Fruit fly (Drosophila melanogaster) whole organism, embryonic: ENCODE results near the gene CaMKI.
A peak's percentile ranks its signal among the peaks of the same experiment; 100 is the strongest.

Experiments used
- Ada2b ChIP-seq: fragments of 200-800 bp; sonication (Bioruptor generic); IDR thresholded peaks from 2 replicates; pipeline ENCODE4 v1.3.6; 2022; ENCODE audit warnings: missing biosample characterization, missing genetic modification characterization
- Atf-2 ChIP-seq: fragments of 200-800 bp; sonication (Bioruptor generic); optimal IDR thresholded peaks from 2 replicates; lab custom pipeline; 2016; ENCODE audit warnings: missing biosample characterization, missing genetic modification characterization
- CG10462 ChIP-seq: fragments of 200-800 bp; sonication (Bioruptor generic); optimal IDR thresholded peaks from 2 replicates; lab custom pipeline; 2016; ENCODE audit warnings: missing biosample characterization, missing genetic modification characterization
- CG11398 ChIP-seq: fragments of 200-800 bp; sonication (Bioruptor generic); optimal IDR thresholded peaks from 2 replicates; lab custom pipeline; 2016; ENCODE audit warnings: missing biosample characterization, missing genetic modification characterization
- CG11560 ChIP-seq: fragments of 200-800 bp; sonication (Bioruptor generic); IDR thresholded peaks from 3 replicates; pipeline ENCODE4 v1.3.6; 2022; ENCODE audit warnings: missing biosample characterization, missing genetic modification characterization
- CG12942 ChIP-seq: fragments of 200-800 bp; sonication (Bioruptor generic); optimal IDR thresholded peaks from 3 replicates; lab custom pipeline; 2016; ENCODE audit warnings: missing biosample characterization, missing genetic modification characterization
- CG13123 ChIP-seq: fragments of 200-800 bp; sonication (Bioruptor generic); optimal IDR thresholded peaks from 2 replicates; lab custom pipeline; 2016; ENCODE audit warnings: missing biosample characterization, missing genetic modification characterization
- CG14965 ChIP-seq: fragments of 200-800 bp; sonication (Bioruptor generic); optimal IDR thresholded peaks from 2 replicates; lab custom pipeline; 2016; ENCODE audit warnings: missing biosample characterization, missing genetic modification characterization, borderline replicate concordance
- CG15514 ChIP-seq: fragments of 200-800 bp; sonication (Bioruptor generic); optimal IDR thresholded peaks from 3 replicates; lab custom pipeline; 2017; ENCODE audit warnings: missing biosample characterization, missing genetic modification characterization, mild to moderate bottlenecking, moderate library complexity, missing genetic modification reagents
- CG1602 ChIP-seq: fragments of 200-800 bp; sonication (Bioruptor generic); optimal IDR thresholded peaks from 3 replicates; lab custom pipeline; 2016; ENCODE audit warnings: missing biosample characterization, missing genetic modification characterization
- CG16863 ChIP-seq: fragments of 200-800 bp; sonication (Bioruptor generic); optimal IDR thresholded peaks from 3 replicates; lab custom pipeline; 2016; ENCODE audit warnings: missing biosample characterization, missing genetic modification characterization
- CG17361 ChIP-seq: fragments of 200-800 bp; sonication (Bioruptor generic); IDR thresholded peaks from 3 replicates; pipeline ENCODE4 v1.3.6; 2022; ENCODE audit warnings: missing biosample characterization, missing genetic modification characterization
- CG17802 ChIP-seq: fragments of 200-800 bp; sonication (Bioruptor generic); optimal IDR thresholded peaks from 2 replicates; lab custom pipeline; 2018; ENCODE audit warnings: missing biosample characterization, mild to moderate bottlenecking, missing genetic modification characterization, moderate library complexity
- CG1792 ChIP-seq: fragments of 200-800 bp; sonication (Bioruptor generic); optimal IDR thresholded peaks from 2 replicates; lab custom pipeline; 2016; ENCODE audit warnings: missing biosample characterization, missing genetic modification characterization
- CG2120 ChIP-seq: fragments of 200-800 bp; sonication (Bioruptor generic); optimal IDR thresholded peaks from 3 replicates; lab custom pipeline; 2016; ENCODE audit warnings: missing biosample characterization, missing genetic modification characterization
- CG2889 ChIP-seq: fragments of 200-800 bp; sonication (Bioruptor generic); IDR thresholded peaks from 3 replicates; pipeline ENCODE4 v1.3.6; 2022; ENCODE audit warnings: missing biosample characterization, missing genetic modification characterization
- CG30403 ChIP-seq: fragments of 200-800 bp; sonication (Bioruptor generic); optimal IDR thresholded peaks from 3 replicates; lab custom pipeline; 2016; ENCODE audit warnings: missing biosample characterization, missing genetic modification characterization
- CG31388 ChIP-seq: fragments of 200-800 bp; sonication (Bioruptor generic); optimal IDR thresholded peaks from 2 replicates; lab custom pipeline; 2016; ENCODE audit warnings: missing biosample characterization, missing genetic modification characterization
- CG33213 ChIP-seq: fragments of 200-800 bp; sonication (Bioruptor generic); optimal IDR thresholded peaks from 3 replicates; lab custom pipeline; 2016; ENCODE audit warnings: missing biosample characterization, missing genetic modification characterization
- CG33557 ChIP-seq: fragments of 200-800 bp; sonication (Bioruptor generic); optimal IDR thresholded peaks from 2 replicates; lab custom pipeline; 2019; ENCODE audit warnings: missing biosample characterization, mild to moderate bottlenecking, missing genetic modification characterization, moderate library complexity
- CG4282 ChIP-seq: fragments of 200-800 bp; sonication (Bioruptor generic); optimal IDR thresholded peaks from 2 replicates; lab custom pipeline; 2016; ENCODE audit warnings: missing biosample characterization, missing genetic modification characterization
- CG4328 ChIP-seq: fragments of 200-800 bp; sonication (Bioruptor generic); optimal IDR thresholded peaks from 3 replicates; lab custom pipeline; 2017; ENCODE audit warnings: missing biosample characterization, missing genetic modification reagents, missing genetic modification characterization
- CG6254 ChIP-seq: fragments of 200-800 bp; sonication (Bioruptor generic); optimal IDR thresholded peaks from 3 replicates; lab custom pipeline; 2017; ENCODE audit warnings: mild to moderate bottlenecking, missing biosample characterization, missing genetic modification reagents, missing genetic modification characterization
- CG7556 ChIP-seq: fragments of 200-800 bp; sonication (Bioruptor generic); optimal IDR thresholded peaks from 2 replicates; lab custom pipeline; 2017; ENCODE audit warnings: missing biosample characterization, mild to moderate bottlenecking, missing genetic modification characterization
- CG8388 ChIP-seq: fragments of 200-800 bp; sonication (Bioruptor generic); optimal IDR thresholded peaks from 2 replicates; lab custom pipeline; 2019; ENCODE audit warnings: missing biosample characterization, mild to moderate bottlenecking, missing genetic modification characterization, moderate library complexity
- CG8478 ChIP-seq: fragments of >200 bp; optimal IDR thresholded peaks from 2 replicates; lab custom pipeline; 2018
- D19B ChIP-seq: fragments of 200-800 bp; sonication (Bioruptor generic); optimal IDR thresholded peaks from 2 replicates; lab custom pipeline; 2017; ENCODE audit warnings: missing biosample characterization, mild to moderate bottlenecking, missing genetic modification characterization
- Deaf1 ChIP-seq: fragments of 200-800 bp; optimal IDR thresholded peaks from 3 replicates; lab custom pipeline; 2019; ENCODE audit warnings: missing biosample characterization, mild to moderate bottlenecking, missing genetic modification characterization, moderate library complexity
- Dip2 ChIP-seq: fragments of 200-800 bp; sonication (Bioruptor generic); IDR thresholded peaks from 2 replicates; pipeline ENCODE4 v1.3.6; 2022; ENCODE audit warnings: missing biosample characterization, missing genetic modification characterization
- Doc2 ChIP-seq: fragments of 200-800 bp; sonication (Bioruptor generic); IDR thresholded peaks from 2 replicates; pipeline ENCODE4 v1.3.6; 2022; ENCODE audit warnings: missing biosample characterization, missing genetic modification characterization
- GATAe ChIP-seq: fragments of 200-800 bp; sonication (Bioruptor generic); conservative IDR thresholded peaks from 2 replicates; pipeline ENCODE4 v1.3.6; 2022; ENCODE audit warnings: missing biosample characterization, missing genetic modification characterization
- H15 ChIP-seq: fragments of 200-800 bp; sonication (Bioruptor generic); IDR thresholded peaks from 3 replicates; pipeline ENCODE4 v1.3.6; 2022; ENCODE audit warnings: missing biosample characterization, missing genetic modification characterization
- Hmr ChIP-seq: fragments of 200-800 bp; sonication (Bioruptor generic); optimal IDR thresholded peaks from 3 replicates; lab custom pipeline; 2017; ENCODE audit warnings: mild to moderate bottlenecking, missing biosample characterization, missing genetic modification reagents, missing genetic modification characterization
- Hsf ChIP-seq: fragments of 200-800 bp; sonication (Bioruptor generic); optimal IDR thresholded peaks from 3 replicates; lab custom pipeline; 2016; ENCODE audit warnings: missing biosample characterization, missing genetic modification characterization
- Lpt ChIP-seq: fragments of >200 bp; optimal IDR thresholded peaks from 2 replicates; lab custom pipeline; 2018; ENCODE audit warnings: missing biosample characterization, missing genetic modification characterization
- MESR4 ChIP-seq: fragments of 200-800 bp; sonication (Bioruptor generic); optimal IDR thresholded peaks from 2 replicates; lab custom pipeline; 2018; ENCODE audit warnings: missing biosample characterization, mild to moderate bottlenecking, missing genetic modification characterization, moderate library complexity
- Neu2 ChIP-seq: fragments of 200-800 bp; sonication (Bioruptor generic); optimal IDR thresholded peaks from 3 replicates; lab custom pipeline; 2016; ENCODE audit warnings: missing biosample characterization, missing genetic modification characterization, borderline replicate concordance
- Nf-YA ChIP-seq: fragments of 200-800 bp; sonication (Bioruptor generic); IDR thresholded peaks from 2 replicates; pipeline ENCODE4 v1.3.6; 2022; ENCODE audit warnings: missing biosample characterization, missing genetic modification characterization
- Rfx ChIP-seq: fragments of 200-800 bp; sonication (Bioruptor generic); IDR thresholded peaks from 2 replicates; pipeline ENCODE4 v1.3.6; 2022; ENCODE audit warnings: missing biosample characterization, missing genetic modification characterization
- Ssrp ChIP-seq: fragments of 200-800 bp; sonication (Bioruptor generic); optimal IDR thresholded peaks from 2 replicates; lab custom pipeline; 2018; ENCODE audit warnings: missing biosample characterization, mild to moderate bottlenecking, missing genetic modification characterization, moderate library complexity
- ab ChIP-seq: fragments of 200-800 bp; sonication (Bioruptor generic); optimal IDR thresholded peaks from 2 replicates; lab custom pipeline; 2016; ENCODE audit warnings: missing biosample characterization, missing genetic modification characterization
- az2 ChIP-seq: fragments of 200-800 bp; sonication (Bioruptor generic); optimal IDR thresholded peaks from 3 replicates; lab custom pipeline; 2016; ENCODE audit warnings: missing biosample characterization, missing genetic modification characterization
- br ChIP-seq: fragments of >200 bp; optimal IDR thresholded peaks from 2 replicates; lab custom pipeline; 2017
- dan ChIP-seq: fragments of 200-800 bp; sonication (Bioruptor generic); IDR thresholded peaks from 2 replicates; pipeline ENCODE4 v1.3.6; 2022; ENCODE audit warnings: missing biosample characterization, missing genetic modification characterization
- dimm ChIP-seq: fragments of 200-800 bp; sonication (Bioruptor generic); IDR thresholded peaks from 2 replicates; pipeline ENCODE4 v1.3.6; 2022; ENCODE audit warnings: missing biosample characterization, missing genetic modification characterization
- dmrt11E ChIP-seq: fragments of 200-800 bp; sonication (Bioruptor generic); optimal IDR thresholded peaks from 3 replicates; lab custom pipeline; 2018; ENCODE audit warnings: missing biosample characterization, mild to moderate bottlenecking, missing genetic modification characterization, moderate library complexity
- gce ChIP-seq: fragments of 200-800 bp; sonication (Bioruptor generic); IDR thresholded peaks from 3 replicates; pipeline ENCODE4 v1.3.6; 2022; ENCODE audit warnings: missing biosample characterization, missing genetic modification characterization
- odd ChIP-seq: fragments of 200-800 bp; sonication (Bioruptor generic); optimal IDR thresholded peaks from 2 replicates; lab custom pipeline; 2017; ENCODE audit warnings: missing biosample characterization, mild to moderate bottlenecking, missing genetic modification characterization
- onecut ChIP-seq: fragments of 200-800 bp; sonication (Bioruptor generic); IDR thresholded peaks from 2 replicates; pipeline ENCODE4 v1.3.6; 2022; ENCODE audit warnings: missing biosample characterization, missing genetic modification characterization
- pho ChIP-seq: fragments of 200-800 bp; sonication (Bioruptor generic); optimal IDR thresholded peaks from 2 replicates; lab custom pipeline; 2016; ENCODE audit warnings: missing biosample characterization, missing genetic modification characterization
- pnt ChIP-seq: fragments of 200-800 bp; sonication (Bioruptor generic); optimal IDR thresholded peaks from 3 replicates; lab custom pipeline; 2016; ENCODE audit warnings: missing biosample characterization, missing genetic modification characterization
- sisA ChIP-seq: fragments of 200-800 bp; sonication (Bioruptor generic); IDR thresholded peaks from 2 replicates; pipeline ENCODE4 v1.3.6; 2022; ENCODE audit warnings: missing biosample characterization, missing genetic modification characterization
- stc ChIP-seq: fragments of 200-800 bp; sonication (Bioruptor generic); IDR thresholded peaks from 2 replicates; pipeline ENCODE4 v1.3.6; 2022; ENCODE audit warnings: missing biosample characterization, missing genetic modification characterization
- tap ChIP-seq: fragments of 200-800 bp; optimal IDR thresholded peaks from 3 replicates; lab custom pipeline; 2019; ENCODE audit warnings: missing biosample characterization, mild to moderate bottlenecking, missing genetic modification characterization, moderate library complexity

Gene CaMKI

DNA sequence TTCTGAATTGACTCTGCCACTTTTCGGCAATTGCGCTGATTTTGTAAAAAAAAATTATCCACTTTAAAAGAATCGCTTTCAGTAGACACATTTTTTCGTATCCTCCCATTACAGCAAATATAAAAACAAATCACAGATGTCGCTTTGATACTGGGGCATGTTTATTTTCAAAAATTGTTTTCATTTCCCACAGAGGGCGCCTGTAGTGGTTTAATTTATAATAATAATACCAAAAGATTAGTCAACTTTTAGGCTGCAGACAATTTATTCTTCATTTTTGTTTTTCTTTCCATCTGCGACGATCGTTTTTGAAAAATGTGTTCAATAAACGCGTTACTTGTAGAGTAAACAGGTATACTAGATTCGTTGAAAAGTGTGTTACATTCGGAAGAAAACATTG lies 38.5 kb upstream of the CaMKI start (continued):
- TF ChIP-seq Rfx (GFP tag; lab: Robert Waterston, UW) (no peak; the same call in 1 of the 2 replicates), CG17361 (GFP tag; lab: Robert Waterston, UW) (peak; percentile 42; the same call in 2 of the 3 replicates), CG33213 (GFP tag; lab: Kevin White, UChicago) (peak; percentile 38), CG4282 (GFP tag; lab: Kevin White, UChicago) (no peak), H15 (GFP tag; lab: Robert Waterston, UW) (0 out of 3 replicates have a peak, but pooled peaks have one; percentile 39), CG17802 (tag; lab: Kevin White, UChicago) (no peak), CG1792 (GFP tag; lab: Kevin White, UChicago) (no peak), pnt (GFP tag; lab: Kevin White, UChicago) (no peak), GATAe (GFP tag; lab: Robert Waterston, UW) (no peak), Lpt (GFP tag; lab: Kevin White, UChicago) (no peak), sisA (GFP tag; lab: Robert Waterston, UW) (no peak), dan (no peak), CG12942 (GFP tag; lab: Kevin White, UChicago) (no peak), MESR4 (no peak), CG13123 (GFP tag; lab: Kevin White, UChicago) (no peak), onecut (GFP tag; lab: Robert Waterston, UW) (peak; percentile 62), CG1602 (peak; percentile 13), CG14965 (peak; percentile 87), Dip2 (GFP tag; lab: Robert Waterston, UW) (no peak), Atf-2 (GFP tag; lab: Kevin White, UChicago) (peak; percentile 21), dmrt11E (tag; lab: Kevin White, UChicago) (peak; percentile 45), CG16863 (GFP tag; lab: Kevin White, UChicago) (peak; percentile 9), Deaf1 (no peak), az2 (peak; percentile 60), ab (GFP tag; lab: Kevin White, UChicago) (no peak), odd (GFP tag; lab: Kevin White, UChicago) (no peak), CG33557 (GFP tag; lab: Kevin White, UChicago) (no peak), Neu2 (GFP tag; lab: Kevin White, UChicago) (no peak), tap (tag; lab: Kevin White, UChicago) (no peak), pho (GFP tag; lab: Kevin White, UChicago) (no peak), CG31388 (GFP tag; lab: Kevin White, UChicago) (no peak), CG2120 (GFP tag; lab: Kevin White, UChicago) (peak; percentile 14), dimm (no peak), Hmr (peak; percentile 36), CG15514 (GFP tag; lab: Kevin White, UChicago) (no peak), Ada2b (GFP tag; lab: Robert Waterston, UW) (no peak), CG11398 (GFP tag; lab: Kevin White, UChicago) (no peak), Hsf (GFP tag; lab: Kevin White, UChicago) (peak; percentile 51), Nf-YA (no peak), br (lab: Kevin White, UChicago) (no peak), CG10462 (GFP tag; lab: Kevin White, UChicago) (peak; percentile 24), CG2889 (GFP tag; lab: Robert Waterston, UW) (no peak), D19B (GFP tag; lab: Kevin White, UChicago) (no peak), CG7556 (GFP tag; lab: Kevin White, UChicago) (no peak), CG8478 (lab: Kevin White, UChicago) (no peak), CG8388 (GFP tag; lab: Kevin White, UChicago) (peak; percentile 16), CG4328 (GFP tag; lab: Kevin White, UChicago) (no peak), CG30403 (GFP tag; lab: Kevin White, UChicago) (peak; percentile 43), gce (GFP tag; lab: Robert Waterston, UW) (no peak), CG6254 (GFP tag; lab: Kevin White, UChicago) (no peak), stc (GFP tag; lab: Robert Waterston, UW) (no peak), Ssrp (tag; lab: Kevin White, UChicago) (no peak), Doc2 (GFP tag; lab: Robert Waterston, UW) (no peak), CG11560 (tag; lab: Robert Waterston, UW) (no peak)
